Fruit fly (Drosophila melanogaster): ENCODE measurements around the gene CG15202.

CG15202 gene

dm6 chrX:11137566-11138186 lies 4.7 kb upstream of the CG15202 start, which contains the start of gene CDK2AP1 (continued):
- TF ChIP-seq CG14441 (GFP tag; IDR thresholded peaks at IDR 0.05) (no peak), Bteb2 (GFP tag; optimal IDR thresholded peaks at IDR 0.05) (no peak), ham (GFP tag; IDR thresholded peaks at IDR 0.05) (no peak), CG6254 (GFP tag; optimal IDR thresholded peaks at IDR 0.05) (no peak), Hand (GFP tag; optimal IDR thresholded peaks at IDR 0.05) (no peak), her (GFP tag; optimal IDR thresholded peaks at IDR 0.05) (peak; percentile 50), slou (GFP tag; optimal IDR thresholded peaks at IDR 0.05) (no peak), Atf-2 (GFP tag; optimal IDR thresholded peaks at IDR 0.05) (peak; percentile 18), CG13296 (GFP tag; optimal IDR thresholded peaks at IDR 0.05) (no peak), MTF-1 (GFP tag; optimal IDR thresholded peaks at IDR 0.05; ENCODE audit: borderline replicate concordance) (no peak), CG31441 (GFP tag; IDR thresholded peaks at IDR 0.05) (no peak), Dll (GFP tag; IDR thresholded peaks at IDR 0.05; ENCODE audit: partially characterized antibody) (peak; percentile 69; the same call in 3 of the 4 replicates), CG13123 (GFP tag; optimal IDR thresholded peaks at IDR 0.05) (no peak), HLH3B (GFP tag; IDR thresholded peaks at IDR 0.05) (no peak), Fer2 (tag; optimal IDR thresholded peaks at IDR 0.05) (no peak), CG14667 (GFP tag; IDR thresholded peaks at IDR 0.05) (no peak), CG10147 (GFP tag; optimal IDR thresholded peaks at IDR 0.05) (no peak), Pdp1 (GFP tag; optimal IDR thresholded peaks at IDR 0.05) (peak; percentile 20 to 46), PHDP (tag; optimal IDR thresholded peaks at IDR 0.05) (peak; percentile 6), CG1647 (GFP tag; optimal IDR thresholded peaks at IDR 0.05) (no peak), CG34224 (GFP tag; IDR thresholded peaks at IDR 0.05; ENCODE audit: partially characterized antibody) (peak; percentile 67), CG15696 (tag; optimal IDR thresholded peaks at IDR 0.05) (no peak), CG2202 (tag; optimal IDR thresholded peaks at IDR 0.05) (no peak), Sox100B (GFP tag; optimal IDR thresholded peaks at IDR 0.05) (no peak), E2f2 (GFP tag; IDR thresholded peaks at IDR 0.05) (0 out of 2 replicates have a peak, but pooled peaks have one; percentile 7), CG11398 (GFP tag; optimal IDR thresholded peaks at IDR 0.05) (peak; percentile 4), D19A (tag; optimal IDR thresholded peaks at IDR 0.05) (no peak), zfh1 (GFP tag; IDR thresholded peaks at IDR 0.05) (no peak), CG3281 (GFP tag; optimal IDR thresholded peaks at IDR 0.05) (no peak), lilli (GFP tag; optimal IDR thresholded peaks at IDR 0.05) (peak; percentile 21), bowl (GFP tag; IDR thresholded peaks at IDR 0.05) (no peak), Optix (GFP tag; IDR thresholded peaks at IDR 0.05) (no peak), B-H2 (GFP tag; optimal IDR thresholded peaks at IDR 0.05) (peak; percentile 11), Elba2 (GFP tag; optimal IDR thresholded peaks at IDR 0.05) (no peak), pita (GFP tag; optimal IDR thresholded peaks at IDR 0.05) (no peak), crc (GFP tag; optimal IDR thresholded peaks at IDR 0.05) (no peak), CG15601 (tag; optimal IDR thresholded peaks at IDR 0.05) (no peak), CG12104 (GFP tag; optimal IDR thresholded peaks at IDR 0.05) (no peak), seq (GFP tag; IDR thresholded peaks at IDR 0.05) (no peak), CG13624 (GFP tag; optimal IDR thresholded peaks at IDR 0.05) (peak; percentile 77), CoRest (tag; optimal IDR thresholded peaks at IDR 0.05) (peak; percentile 19), CG17385 (GFP tag; optimal IDR thresholded peaks at IDR 0.05) (no peak), CG32772 (GFP tag; IDR thresholded peaks at IDR 0.05) (no peak), CG10267 (tag; optimal IDR thresholded peaks at IDR 0.05) (no peak), CG17829 (tag; optimal IDR thresholded peaks at IDR 0.05) (peak; percentile 32), C15 (GFP tag; IDR thresholded peaks at IDR 0.05) (no peak), CG4404 (GFP tag; IDR thresholded peaks at IDR 0.05) (no peak), CG14860 (GFP tag; IDR thresholded peaks at IDR 0.05; ENCODE audit: partially characterized antibody) (peak; percentile 72), CG6854 (GFP tag; optimal IDR thresholded peaks at IDR 0.05) (no peak), CG11696 (GFP tag; IDR thresholded peaks at IDR 0.05) (no peak)

Measured in whole organism, embryonic.